Worm (Caenorhabditis elegans): Measurements from ENCODE around the gene T13B5.9.

The T13B5.9 gene

DNA sequence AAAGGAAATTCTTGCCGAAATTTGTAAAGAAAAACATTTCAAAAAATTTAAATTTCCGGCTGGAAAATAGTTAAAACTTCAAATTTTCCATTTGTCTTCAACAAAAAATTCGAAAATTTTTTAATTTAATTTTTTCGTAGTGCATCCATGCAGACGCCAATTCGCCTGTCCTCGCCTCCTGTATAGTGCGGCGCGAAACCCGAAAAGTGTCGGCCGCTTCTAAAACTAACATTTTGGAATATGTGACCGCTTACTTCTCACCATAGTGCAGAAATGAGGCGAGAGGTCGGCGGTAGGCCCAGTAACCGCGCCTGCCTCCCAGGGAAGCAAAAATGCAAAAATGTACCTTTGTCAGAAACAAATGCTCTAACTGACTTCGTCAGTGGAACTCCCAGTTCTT lies 12.2 kb upstream of the T13B5.9 start:
- TF ChIP-seq cnd-1 (tag; optimal IDR thresholded peaks at IDR 0.05) (no peak), lin-13 (tag; optimal IDR thresholded peaks at IDR 0.05) (no peak), ceh-39 (tag; optimal IDR thresholded peaks at IDR 0.05) (no peak), bed-3 (GFP tag; optimal IDR thresholded peaks at IDR 0.05) (no peak), hlh-1 (tag; optimal IDR thresholded peaks at IDR 0.05) (no peak), M03D4.4 (tag; optimal IDR thresholded peaks at IDR 0.05) (no peak), blmp-1 (tag; optimal IDR thresholded peaks at IDR 0.05) (no peak)

ce11 chrII:1114133-1114532 lies 9.8 kb upstream of the T13B5.9 start, which contains the start of gene lips-12:
Gene lips-12 (minus strand): TSS chrII:1114233.
- TF ChIP-seq nhr-28 (tag; optimal IDR thresholded peaks at IDR 0.05) (no peak), ceh-83 (GFP tag; optimal IDR thresholded peaks at IDR 0.05) (no peak), unc-39 (tag; optimal IDR thresholded peaks at IDR 0.05) (no peak), hlh-1 (tag; optimal IDR thresholded peaks at IDR 0.05) (no peak), lsy-2 (tag; optimal IDR thresholded peaks at IDR 0.05) (no peak), ceh-43 (GFP tag; optimal IDR thresholded peaks at IDR 0.05) (no peak), pha-4 (tag; optimal IDR thresholded peaks at IDR 0.05) (no peak), bed-3 (GFP tag; optimal IDR thresholded peaks at IDR 0.05) (no peak)

DNA sequence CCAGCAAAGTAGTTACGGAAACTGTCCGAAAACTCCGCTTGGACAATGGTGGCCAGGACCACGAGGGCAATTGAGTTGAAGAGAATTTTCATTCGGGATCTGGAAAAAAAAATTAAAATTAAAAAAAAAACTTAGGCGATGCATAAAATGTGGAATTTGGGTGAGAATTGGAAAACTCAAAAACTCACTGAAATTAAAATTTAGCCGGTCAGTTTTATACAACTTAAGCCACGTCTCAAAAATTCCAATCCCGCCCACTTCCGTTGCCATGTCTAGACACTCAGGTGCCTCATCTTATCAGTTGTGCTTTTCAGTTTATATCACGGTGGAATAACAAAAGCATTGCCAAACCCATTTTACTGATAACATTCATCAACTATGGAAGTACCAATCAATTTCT lies 6.6 kb upstream of the T13B5.9 start, which contains the start of gene lips-11:
Gene lips-11, minus strand, starts transcription at position 101 of the 400 bp plus-strand sequence.
- no peak for TF ChIP-seq blmp-1 (tag; optimal IDR thresholded peaks at IDR 0.05)
- no peak for TF ChIP-seq snpc-4 (tag; optimal IDR thresholded peaks at IDR 0.05)
- TF ChIP-seq hlh-1 (tag; optimal IDR thresholded peaks at IDR 0.05) = no peak
- TF ChIP-seq tbx-8 (GFP tag; optimal IDR thresholded peaks at IDR 0.05) = no peak
- TF ChIP-seq nhr-237 (tag; optimal IDR thresholded peaks at IDR 0.05) = no peak
- no peak for TF ChIP-seq unc-62 (GFP tag; optimal IDR thresholded peaks at IDR 0.05)
- no peak for TF ChIP-seq nhr-76 (tag; optimal IDR thresholded peaks at IDR 0.05)
- TF ChIP-seq ceh-43 (GFP tag; optimal IDR thresholded peaks at IDR 0.05) = no peak
- TF ChIP-seq M03D4.4 (tag; optimal IDR thresholded peaks at IDR 0.05) = no peak
- no peak for TF ChIP-seq mep-1 (tag; optimal IDR thresholded peaks at IDR 0.05)
- no peak for TF ChIP-seq elt-1 (tag; optimal IDR thresholded peaks at IDR 0.05; ENCODE audit: borderline replicate concordance, insufficient read depth)
- TF ChIP-seq lin-13 (tag; optimal IDR thresholded peaks at IDR 0.05) = no peak
- TF ChIP-seq sem-2 (GFP tag; optimal IDR thresholded peaks at IDR 0.05) = no peak
- no peak for TF ChIP-seq unc-39 (tag; optimal IDR thresholded peaks at IDR 0.05)
- no peak for TF ChIP-seq elt-3 (tag; optimal IDR thresholded peaks at IDR 0.05)
- no peak for TF ChIP-seq mls-2 (tag; optimal IDR thresholded peaks at IDR 0.05)
- no peak for TF ChIP-seq ham-2 (GFP tag; optimal IDR thresholded peaks at IDR 0.05)
- no peak for TF ChIP-seq nhr-28 (tag; optimal IDR thresholded peaks at IDR 0.05)

DNA sequence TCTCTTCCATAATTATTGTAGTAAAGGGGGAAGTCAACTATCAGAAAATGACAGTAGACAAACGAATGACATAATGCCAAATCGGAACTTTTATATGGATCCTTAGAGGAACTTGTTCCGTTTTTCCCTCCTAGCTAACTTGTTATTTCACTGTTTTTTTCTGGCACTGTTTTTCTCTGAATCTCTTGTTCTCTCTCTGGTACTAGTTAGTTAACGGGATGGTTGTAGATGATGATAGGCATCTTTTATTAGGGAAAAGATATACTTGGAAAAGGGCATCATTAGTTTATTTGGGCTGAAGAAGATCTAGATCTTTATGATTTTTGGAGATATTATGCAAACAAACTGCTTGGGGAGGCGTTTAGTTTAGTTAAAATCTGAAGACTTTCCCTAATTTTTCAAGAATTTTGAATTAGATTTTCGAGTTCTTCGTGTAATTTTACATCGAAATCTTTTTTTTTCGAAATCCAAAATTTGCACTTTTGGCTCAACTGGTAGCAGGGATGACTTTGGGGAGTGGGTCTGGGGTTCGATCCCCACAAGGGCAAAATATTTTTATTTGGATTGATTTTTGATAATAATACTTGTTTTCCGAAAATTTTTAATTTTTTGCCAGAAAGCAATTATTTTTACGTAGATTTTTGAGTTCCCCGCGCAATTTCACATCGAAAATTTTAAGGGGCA lies 2.7 kb upstream of the T13B5.9 start, which contains the start of gene col-40:
Gene col-40, minus strand, starts transcription at position 51 of the 684 bp plus-strand sequence.
- peak; percentile 82 for TF ChIP-seq elt-1 (tag; optimal IDR thresholded peaks at IDR 0.05; ENCODE audit: borderline replicate concordance, insufficient read depth)
- TF ChIP-seq drap-1 (GFP tag; optimal IDR thresholded peaks at IDR 0.05) = no peak

DNA sequence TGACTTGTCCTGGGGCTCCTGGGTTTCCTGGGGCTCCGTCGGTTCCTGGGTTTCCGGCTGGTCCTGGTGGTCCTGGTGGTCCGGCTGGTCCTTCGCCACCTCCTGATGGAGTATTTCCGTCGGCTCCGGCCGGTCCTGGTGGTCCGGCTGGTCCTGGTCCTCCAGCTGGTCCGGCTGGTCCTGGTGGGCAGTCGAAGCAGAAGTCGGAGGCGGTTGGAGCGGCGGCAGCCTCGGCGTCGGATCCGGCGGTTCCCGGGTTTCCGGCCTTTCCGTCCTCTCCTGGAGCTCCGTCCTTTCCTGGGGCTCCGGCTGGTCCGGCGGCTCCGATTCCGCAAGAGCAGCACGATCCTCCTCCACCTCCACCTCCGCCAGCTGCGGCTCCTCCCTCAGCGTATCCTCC lies 982 bp upstream of the T13B5.9 start:
- TF ChIP-seq ces-1 (GFP tag; optimal IDR thresholded peaks at IDR 0.05) (no peak), nhr-237 (tag; optimal IDR thresholded peaks at IDR 0.05) (no peak), blmp-1 (tag; optimal IDR thresholded peaks at IDR 0.05) (no peak), zip-8 (tag; optimal IDR thresholded peaks at IDR 0.05) (no peak), lin-32 (GFP tag; optimal IDR thresholded peaks at IDR 0.05) (no peak), bed-3 (GFP tag; optimal IDR thresholded peaks at IDR 0.05) (no peak), unc-120 (tag; optimal IDR thresholded peaks at IDR 0.05; ENCODE audit: poor library complexity, severe bottlenecking) (no peak), ceh-43 (GFP tag; optimal IDR thresholded peaks at IDR 0.05) (no peak), hlh-1 (tag; optimal IDR thresholded peaks at IDR 0.05) (no peak), M03D4.4 (tag; optimal IDR thresholded peaks at IDR 0.05) (no peak), unc-39 (tag; optimal IDR thresholded peaks at IDR 0.05) (no peak)

Measured in whole organism, mixed stage, embryonic.